Fruit fly (Drosophila melanogaster): ENCODE data around the gene inaF-D.
A peak's percentile ranks its signal among the peaks of the same experiment; 100 is the strongest.

inaF-D gene

DNA sequence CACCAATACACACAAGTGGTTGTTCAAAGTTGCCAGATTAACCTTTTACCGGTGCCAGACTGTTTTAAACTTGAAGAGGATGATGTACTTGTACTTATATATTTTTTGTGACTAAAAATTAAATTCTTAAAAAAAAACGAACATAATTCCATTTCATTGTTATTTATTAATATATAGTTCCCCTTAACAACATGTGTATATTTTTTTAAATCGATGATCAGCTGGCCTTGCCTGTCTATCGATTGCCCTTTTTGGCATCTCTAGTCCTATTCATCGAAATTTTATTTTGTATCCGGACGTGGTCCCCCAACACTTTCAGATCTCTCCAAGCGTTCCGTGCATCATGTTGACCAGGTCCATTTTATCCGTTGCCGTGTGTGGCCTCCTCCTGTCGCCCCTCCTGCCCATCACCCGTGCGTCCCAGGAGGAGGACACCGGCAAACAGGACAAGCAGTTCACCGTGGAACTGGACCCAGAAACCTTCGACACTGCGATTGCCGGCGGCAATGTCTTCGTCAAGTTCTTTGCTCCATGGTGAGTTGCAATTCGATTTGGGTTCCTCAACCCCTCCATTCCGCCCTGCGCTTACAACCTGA is 12.1 kb downstream of the inaF-D start, which contains the start of gene prtp (continued):
- TF ChIP-seq tio (GFP tag; optimal IDR thresholded peaks at IDR 0.05) (no peak), CkIIα-i1 (GFP tag; IDR thresholded peaks at IDR 0.05) (no peak), usp (GFP tag; optimal IDR thresholded peaks at IDR 0.05) (no peak), Eip74EF (GFP tag; optimal IDR thresholded peaks at IDR 0.05) (no peak), dati (GFP tag; IDR thresholded peaks at IDR 0.05) (no peak), CG17361 (GFP tag; IDR thresholded peaks at IDR 0.05) (no peak), bigmax (GFP tag; optimal IDR thresholded peaks at IDR 0.05) (no peak), CG17802 (tag; optimal IDR thresholded peaks at IDR 0.05) (no peak), CG2199 (GFP tag; IDR thresholded peaks at IDR 0.05) (no peak), scrt (GFP tag; optimal IDR thresholded peaks at IDR 0.05) (no peak), knrl (GFP tag; IDR thresholded peaks at IDR 0.05; ENCODE audit: partially characterized antibody) (peak; percentile 58; the same call in 2 of the 3 replicates), MBD-R2 (GFP tag; IDR thresholded peaks at IDR 0.05) (peak; percentile 51), CG32772 (GFP tag; IDR thresholded peaks at IDR 0.05) (no peak), Dip2 (GFP tag; IDR thresholded peaks at IDR 0.05) (no peak), CG15011 (GFP tag; optimal IDR thresholded peaks at IDR 0.05) (no peak), CG7987 (GFP tag; optimal IDR thresholded peaks at IDR 0.05) (no peak), CG7357 (GFP tag; IDR thresholded peaks at IDR 0.05) (no peak), Sox100B (GFP tag; optimal IDR thresholded peaks at IDR 0.05) (no peak), ken (GFP tag; IDR thresholded peaks at IDR 0.05) (peak; percentile 55; the same call in 1 of the 3 replicates), Ptx1 (GFP tag; IDR thresholded peaks at IDR 0.05) (0 out of 2 replicates have a peak, but pooled peaks have one; percentile 38), Abd-B (GFP tag; optimal IDR thresholded peaks at IDR 0.05) (no peak), pfk (GFP tag; optimal IDR thresholded peaks at IDR 0.05) (no peak), CG12104 (GFP tag; optimal IDR thresholded peaks at IDR 0.05) (no peak), CG10979 (tag; optimal IDR thresholded peaks at IDR 0.05) (no peak), CG7271 (tag; optimal IDR thresholded peaks at IDR 0.05) (peak; percentile 33), dpn (GFP tag; optimal IDR thresholded peaks at IDR 0.05) (peak in 1 of 2 experiments; percentile 18), CG7372 (GFP tag; IDR thresholded peaks at IDR 0.05) (no peak), Meics (GFP tag; optimal IDR thresholded peaks at IDR 0.05) (no peak), stc (GFP tag; IDR thresholded peaks at IDR 0.05) (no peak)

DNA sequence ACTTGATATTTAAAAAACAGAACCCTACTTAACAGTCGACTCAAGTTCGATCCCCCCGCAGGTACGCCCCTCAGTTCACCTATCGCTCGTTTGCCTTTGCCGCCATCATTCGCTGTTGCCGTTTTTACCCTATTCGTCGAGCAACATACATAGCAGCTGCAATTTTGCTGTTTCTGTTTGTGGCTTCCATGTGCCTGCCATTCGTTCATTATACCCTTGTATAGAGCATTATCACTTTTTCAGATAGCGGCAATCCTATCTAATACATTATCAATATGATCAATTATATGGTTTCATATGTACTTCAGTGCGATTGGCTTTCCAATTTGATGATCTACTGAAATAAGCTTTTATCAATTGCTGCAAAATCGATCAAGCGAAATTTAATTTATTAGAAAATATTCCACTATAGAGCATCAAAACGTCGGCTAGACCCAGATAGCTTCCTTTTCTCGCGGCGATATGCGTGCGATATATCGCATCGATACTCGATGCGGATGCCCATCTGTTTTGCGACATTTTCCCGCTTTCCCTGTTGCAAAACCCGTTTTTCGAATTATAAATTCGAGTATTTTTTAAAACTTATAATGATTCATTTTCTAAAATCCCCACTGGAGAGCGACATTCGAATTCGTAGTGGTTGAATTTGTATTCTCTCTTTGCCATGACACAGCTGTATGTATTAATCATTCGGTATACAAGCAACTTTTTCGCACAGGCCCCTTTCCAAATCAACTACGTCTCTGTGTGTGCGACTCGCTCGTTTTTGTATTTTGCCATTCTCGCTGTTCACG is 12.8 kb downstream of the inaF-D start:
- TF ChIP-seq CG14860 (GFP tag; IDR thresholded peaks at IDR 0.05; ENCODE audit: partially characterized antibody) (peak; percentile 48; the same call in 2 of the 3 replicates), CG4820 (GFP tag; optimal IDR thresholded peaks at IDR 0.05) (peak; percentile 84), crp (GFP tag; optimal IDR thresholded peaks at IDR 0.05) (no peak), CG14014 (GFP tag; IDR thresholded peaks at IDR 0.05) (peak; percentile 58), Dip3 (GFP tag; optimal IDR thresholded peaks at IDR 0.05) (peak; percentile 83), CG11093 (GFP tag; IDR thresholded peaks at IDR 0.05) (peak; percentile 76; the same call in 2 of the 3 replicates), GATAe (GFP tag; conservative IDR thresholded peaks at IDR 0.05) (peak; percentile 60), HmgZ (tag; optimal IDR thresholded peaks at IDR 0.05) (peak; percentile 87), CG2678 (tag; optimal IDR thresholded peaks at IDR 0.05) (peak; percentile 93), CG16813 (GFP tag; IDR thresholded peaks at IDR 0.05; ENCODE audit: partially characterized antibody) (peak; percentile 46; the same call in 2 of the 3 replicates), CG17186 (GFP tag; optimal IDR thresholded peaks at IDR 0.05) (peak; percentile 27), prd (optimal IDR thresholded peaks at IDR 0.05) (no peak), prd (GFP tag; IDR thresholded peaks at IDR 0.05) (peak; percentile 90), CG4854 (GFP tag; optimal IDR thresholded peaks at IDR 0.05) (peak; percentile 90), luna (GFP tag; optimal IDR thresholded peaks at IDR 0.05) (peak; percentile 25), Sry-δ (GFP tag; optimal IDR thresholded peaks at IDR 0.05) (peak; percentile 41), HLH4C (GFP tag; IDR thresholded peaks at IDR 0.05; ENCODE audit: partially characterized antibody) (no peak; the same call in 2 of the 3 replicates), CG4404 (GFP tag; IDR thresholded peaks at IDR 0.05) (peak; percentile 82), lola (GFP tag; optimal IDR thresholded peaks at IDR 0.05) (peak in 1 of 3 experiments; percentile 91), jing (GFP tag; optimal IDR thresholded peaks at IDR 0.05) (peak; percentile 79)

Data from whole organism, embryonic.